Fruit fly (Drosophila melanogaster): ENCODE results near the gene CG13385.

CG13385 gene

dm6 chr2L:8395996-8396699, at the start of gene CG13385, which contains the start of gene Peritrophin-15a:
CG13385 (plus strand) TSS chr2L:8396649.
Peritrophin-15a (minus strand) TSS chr2L:8396096.
- TF ChIP-seq Mio (GFP tag; optimal IDR thresholded peaks at IDR 0.05) (no peak), brk (GFP tag; optimal IDR thresholded peaks at IDR 0.05) (no peak), CG9705 (GFP tag; optimal IDR thresholded peaks at IDR 0.05) (no peak), br (GFP tag; optimal IDR thresholded peaks at IDR 0.05) (no peak)

- no peak for TF ChIP-seq psq (GFP tag; optimal IDR thresholded peaks at IDR 0.05)
- peak in 1 of 2 experiments; percentile 9 for TF ChIP-seq foxo (GFP tag; optimal IDR thresholded peaks at IDR 0.05)
- TF ChIP-seq Myc (optimal IDR thresholded peaks at IDR 0.05), result no peak
- peak; percentile 15 for TF ChIP-seq tai (GFP tag; optimal IDR thresholded peaks at IDR 0.05)
- no peak for TF ChIP-seq Vsx2 (GFP tag; optimal IDR thresholded peaks at IDR 0.05; ENCODE audit: partially characterized antibody)
- TF ChIP-seq Rel (GFP tag; optimal IDR thresholded peaks at IDR 0.05), result no peak
- TF ChIP-seq Rel (tag; optimal IDR thresholded peaks at IDR 0.05), result peak; percentile 64
- no peak for TF ChIP-seq Hr78 (GFP tag; optimal IDR thresholded peaks at IDR 0.05)
- peak; percentile 37 for TF ChIP-seq OdsH (GFP tag; optimal IDR thresholded peaks at IDR 0.05)
- TF ChIP-seq Hr83 (GFP tag; optimal IDR thresholded peaks at IDR 0.05; ENCODE audit: poor library complexity, severe bottlenecking), result peak; percentile 62
- TF ChIP-seq rgr (GFP tag; optimal IDR thresholded peaks at IDR 0.05), result peak; percentile 59
- peak; percentile 11 for TF ChIP-seq CrebA (GFP tag; optimal IDR thresholded peaks at IDR 0.05; ENCODE audit: borderline replicate concordance)
- peak; percentile 18 for TF ChIP-seq h (GFP tag; optimal IDR thresholded peaks at IDR 0.05)
These were observed 45.8 kb upstream of the CG13385 start for dm6 chr2L:8350560-8351171.

dm6 chr2L:8351333-8351732, 45.1 kb upstream of the CG13385 start:
- peak; percentile 60 for TF ChIP-seq HLH106 (tag; optimal IDR thresholded peaks at IDR 0.05)
- TF ChIP-seq dmrt93B (GFP tag; optimal IDR thresholded peaks at IDR 0.05), result peak; percentile 5
- TF ChIP-seq psq (GFP tag; optimal IDR thresholded peaks at IDR 0.05), result peak; percentile 36
- TF ChIP-seq usp (GFP tag; optimal IDR thresholded peaks at IDR 0.05), result no peak
- TF ChIP-seq ey (GFP tag; optimal IDR thresholded peaks at IDR 0.05), result no peak
- TF ChIP-seq fru (GFP tag; optimal IDR thresholded peaks at IDR 0.05), result peak; percentile 29
- peak; percentile 65 for TF ChIP-seq h (GFP tag; optimal IDR thresholded peaks at IDR 0.05)
- TF ChIP-seq rgr (GFP tag; optimal IDR thresholded peaks at IDR 0.05), result peak; percentile 44
- peak; percentile 26 for TF ChIP-seq OdsH (GFP tag; optimal IDR thresholded peaks at IDR 0.05)
- TF ChIP-seq foxo (GFP tag; optimal IDR thresholded peaks at IDR 0.05), result peak in 1 of 2 experiments; percentile 71

dm6 chr2L:8351864-8352263, 44.6 kb upstream of the CG13385 start, which contains the start of gene Mur29B:
Mur29B (plus strand) TSS chr2L:8352187.
- TF ChIP-seq jim (GFP tag; optimal IDR thresholded peaks at IDR 0.05) (no peak), CrebA (GFP tag; optimal IDR thresholded peaks at IDR 0.05; ENCODE audit: borderline replicate concordance) (peak; percentile 22), Hr83 (GFP tag; optimal IDR thresholded peaks at IDR 0.05; ENCODE audit: poor library complexity, severe bottlenecking) (peak; percentile 29), OdsH (GFP tag; optimal IDR thresholded peaks at IDR 0.05) (no peak), Rel (GFP tag; optimal IDR thresholded peaks at IDR 0.05) (no peak), Rel (tag; optimal IDR thresholded peaks at IDR 0.05) (peak; percentile 92), br (GFP tag; optimal IDR thresholded peaks at IDR 0.05) (peak; percentile 2), dmrt93B (GFP tag; optimal IDR thresholded peaks at IDR 0.05) (no peak), GATAd (GFP tag; optimal IDR thresholded peaks at IDR 0.05) (no peak)

dm6 chr2L:8355419-8355818, 41.0 kb upstream of the CG13385 start:
- TF ChIP-seq Hr83 (GFP tag; optimal IDR thresholded peaks at IDR 0.05; ENCODE audit: poor library complexity, severe bottlenecking) (no peak), Hr78 (GFP tag; optimal IDR thresholded peaks at IDR 0.05) (no peak)

dm6 chr2L:8361204-8361952, 35.1 kb upstream of the CG13385 start:
- TF ChIP-seq Dif (GFP tag; optimal IDR thresholded peaks at IDR 0.05; ENCODE audit: partially characterized antibody) (no peak), Hnf4 (GFP tag; optimal IDR thresholded peaks at IDR 0.05) (peak; percentile 1), HLH106 (tag; optimal IDR thresholded peaks at IDR 0.05) (peak; percentile 59), usp (GFP tag; optimal IDR thresholded peaks at IDR 0.05) (no peak), rgr (GFP tag; optimal IDR thresholded peaks at IDR 0.05) (peak; percentile 17), N (GFP tag; optimal IDR thresholded peaks at IDR 0.05) (no peak), fru (GFP tag; optimal IDR thresholded peaks at IDR 0.05) (peak; percentile 75), dl (GFP tag; optimal IDR thresholded peaks at IDR 0.05; ENCODE audit: insufficient read depth in 1 of 2, partially characterized antibody in 2 of 2) (no peak), CrebA (GFP tag; optimal IDR thresholded peaks at IDR 0.05; ENCODE audit: borderline replicate concordance) (no peak), tai (GFP tag; optimal IDR thresholded peaks at IDR 0.05) (no peak), dsf (GFP tag; optimal IDR thresholded peaks at IDR 0.05; ENCODE audit: borderline replicate concordance) (no peak), OdsH (GFP tag; optimal IDR thresholded peaks at IDR 0.05) (peak; percentile 36), Sp1 (GFP tag; optimal IDR thresholded peaks at IDR 0.05) (peak; percentile 33), CG32264 (GFP tag; optimal IDR thresholded peaks at IDR 0.05) (no peak), Dfd (GFP tag; optimal IDR thresholded peaks at IDR 0.05) (no peak), sage (GFP tag; optimal IDR thresholded peaks at IDR 0.05) (no peak), psq (GFP tag; optimal IDR thresholded peaks at IDR 0.05) (peak; percentile 59), foxo (GFP tag; optimal IDR thresholded peaks at IDR 0.05) (peak in 1 of 2 experiments; percentile 49), CG9705 (GFP tag; optimal IDR thresholded peaks at IDR 0.05) (peak; percentile 7), jim (GFP tag; optimal IDR thresholded peaks at IDR 0.05) (no peak), GATAd (GFP tag; optimal IDR thresholded peaks at IDR 0.05) (no peak)

All from whole organism, wandering third instar larva.